Worm (Caenorhabditis elegans): Measurements from ENCODE around the gene ipla-3.

Gene ipla-3

DNA sequence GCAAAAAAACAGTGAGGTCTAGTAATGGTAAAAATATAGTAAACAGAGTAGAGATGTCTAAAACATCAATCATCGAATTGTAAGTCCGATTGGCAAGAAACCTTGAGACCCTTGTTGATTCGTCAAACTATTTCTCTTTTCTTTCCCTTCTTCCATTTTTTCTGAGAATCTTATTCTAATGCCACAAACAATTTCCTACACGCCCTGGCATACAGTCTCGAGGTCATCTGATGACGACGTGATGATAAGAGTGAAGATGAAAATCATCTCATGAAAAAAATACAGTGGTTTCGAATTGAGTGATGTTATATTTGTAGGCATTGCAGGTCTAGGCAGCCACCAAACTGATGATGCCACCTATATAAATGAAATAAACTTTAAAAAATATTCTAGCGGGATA lies 36.2 kb downstream of the ipla-3 start:
- TF ChIP-seq flh-1 (GFP tag; optimal IDR thresholded peaks at IDR 0.05) (no peak), pha-4 (tag; optimal IDR thresholded peaks at IDR 0.05) (no peak), tbx-8 (GFP tag; optimal IDR thresholded peaks at IDR 0.05) (no peak), ces-1 (GFP tag; optimal IDR thresholded peaks at IDR 0.05) (no peak), zip-8 (tag; optimal IDR thresholded peaks at IDR 0.05) (no peak), nhr-12 (tag; optimal IDR thresholded peaks at IDR 0.05) (no peak), sem-2 (GFP tag; optimal IDR thresholded peaks at IDR 0.05) (no peak), nhr-237 (tag; optimal IDR thresholded peaks at IDR 0.05) (no peak), sptf-1 (tag; optimal IDR thresholded peaks at IDR 0.05) (no peak)

DNA sequence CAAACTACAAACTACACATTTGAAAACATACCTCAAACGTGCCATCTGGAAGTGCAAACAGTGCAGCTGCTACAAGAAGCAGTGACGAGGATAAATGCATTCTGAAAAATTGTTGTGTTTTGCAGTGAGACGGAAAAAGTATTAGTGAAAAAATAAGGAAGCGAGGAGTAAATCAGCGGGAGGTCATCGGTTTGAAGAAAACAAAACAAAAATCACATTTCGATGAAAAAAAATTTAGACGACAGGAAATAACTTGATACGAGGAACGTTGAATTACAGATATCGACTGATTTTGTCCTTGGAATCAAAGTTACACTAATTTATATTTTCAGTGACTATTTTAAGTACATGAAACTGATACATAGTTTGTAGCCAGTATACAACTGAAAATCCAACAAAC lies 37.5 kb downstream of the ipla-3 start, which contains the start of gene F53F8.4:
Gene F53F8.4 (minus strand): TSS at position 101 of the 400 bp plus-strand sequence.
- TF ChIP-seq elt-1 (tag; optimal IDR thresholded peaks at IDR 0.05; ENCODE audit: borderline replicate concordance, insufficient read depth) (no peak), ceh-43 (GFP tag; optimal IDR thresholded peaks at IDR 0.05) (no peak), drap-1 (GFP tag; optimal IDR thresholded peaks at IDR 0.05) (no peak), tbx-8 (GFP tag; optimal IDR thresholded peaks at IDR 0.05) (no peak), elt-3 (tag; optimal IDR thresholded peaks at IDR 0.05) (no peak), lsy-2 (tag; optimal IDR thresholded peaks at IDR 0.05) (no peak), snpc-4 (tag; optimal IDR thresholded peaks at IDR 0.05) (no peak), M03D4.4 (tag; optimal IDR thresholded peaks at IDR 0.05) (no peak), unc-39 (tag; optimal IDR thresholded peaks at IDR 0.05) (no peak), zip-8 (tag; optimal IDR thresholded peaks at IDR 0.05) (no peak), unc-120 (tag; optimal IDR thresholded peaks at IDR 0.05; ENCODE audit: poor library complexity, severe bottlenecking) (no peak), nhr-12 (tag; optimal IDR thresholded peaks at IDR 0.05) (no peak), unc-62 (GFP tag; optimal IDR thresholded peaks at IDR 0.05) (no peak), lin-13 (tag; optimal IDR thresholded peaks at IDR 0.05) (no peak), ham-2 (GFP tag; optimal IDR thresholded peaks at IDR 0.05) (no peak)

DNA sequence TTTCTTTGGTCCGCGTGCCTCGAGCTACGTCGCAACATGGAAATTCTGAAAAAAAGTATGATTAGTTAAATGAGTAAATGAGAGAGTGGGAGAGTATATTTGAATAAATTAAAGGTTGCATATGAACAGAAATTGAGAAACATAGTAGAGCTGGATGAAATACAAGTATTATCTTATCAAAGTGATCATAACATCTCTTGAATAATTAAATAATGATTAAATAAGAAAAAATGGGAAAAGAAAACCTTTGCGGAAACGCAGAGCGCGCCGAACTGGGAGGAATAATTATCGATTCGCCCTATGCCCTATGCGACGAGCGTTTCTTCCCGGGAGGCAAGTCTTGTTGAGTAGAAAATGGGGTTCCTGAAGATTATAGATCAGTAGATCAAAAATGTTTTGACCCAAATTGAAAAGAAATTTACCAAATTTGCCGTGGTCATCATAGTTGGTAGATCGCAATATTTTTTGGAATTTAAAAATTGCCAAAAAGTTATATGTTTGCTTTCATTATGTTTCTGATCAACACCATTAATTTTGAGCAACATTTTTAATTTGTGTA lies 39.5 kb downstream of the ipla-3 start, which contains the start of gene F53F8.3:
Gene F53F8.3 (minus strand): TSS at position 51 of the 559 bp plus-strand sequence.
- TF ChIP-seq mab-5 (tag; optimal IDR thresholded peaks at IDR 0.05) (no peak), ces-1 (GFP tag; optimal IDR thresholded peaks at IDR 0.05) (no peak), pha-4 (tag; optimal IDR thresholded peaks at IDR 0.05) (no peak), ham-2 (GFP tag; optimal IDR thresholded peaks at IDR 0.05) (no peak), ceh-83 (GFP tag; optimal IDR thresholded peaks at IDR 0.05) (no peak), elt-1 (tag; optimal IDR thresholded peaks at IDR 0.05; ENCODE audit: borderline replicate concordance, insufficient read depth) (no peak), blmp-1 (tag; optimal IDR thresholded peaks at IDR 0.05) (no peak), nhr-76 (tag; optimal IDR thresholded peaks at IDR 0.05) (no peak), unc-120 (tag; optimal IDR thresholded peaks at IDR 0.05; ENCODE audit: poor library complexity, severe bottlenecking) (no peak), nhr-237 (tag; optimal IDR thresholded peaks at IDR 0.05) (no peak), unc-39 (tag; optimal IDR thresholded peaks at IDR 0.05) (no peak), lin-32 (GFP tag; optimal IDR thresholded peaks at IDR 0.05) (no peak), lsy-2 (tag; optimal IDR thresholded peaks at IDR 0.05) (no peak), ztf-11 (tag; optimal IDR thresholded peaks at IDR 0.05) (no peak)

DNA sequence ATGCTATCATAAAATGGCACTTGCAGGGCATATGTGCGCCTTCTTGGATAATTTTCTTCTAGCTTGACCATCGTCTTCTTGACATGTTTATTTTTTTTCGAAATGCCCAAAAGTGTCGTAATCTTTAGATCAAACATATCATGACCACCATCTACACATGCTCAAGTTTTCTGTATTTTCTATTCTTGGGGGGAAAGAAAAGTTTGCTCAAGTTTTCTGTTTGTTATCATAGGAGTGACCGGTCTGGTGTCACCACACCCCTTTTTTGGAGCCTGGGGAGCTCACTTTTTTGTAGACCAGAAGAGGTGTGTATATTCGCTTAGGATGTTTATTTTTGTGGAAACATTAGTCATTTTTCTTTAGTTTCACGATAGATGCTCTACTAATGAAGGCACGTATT lies 43.7 kb downstream of the ipla-3 start, which contains the start of gene klf-2:
Gene klf-2 (plus strand): TSS at position 301 of the 400 bp plus-strand sequence.
- TF ChIP-seq ceh-43 (GFP tag; optimal IDR thresholded peaks at IDR 0.05) = no peak
- no peak for TF ChIP-seq elt-1 (tag; optimal IDR thresholded peaks at IDR 0.05; ENCODE audit: borderline replicate concordance, insufficient read depth)
- TF ChIP-seq flh-1 (GFP tag; optimal IDR thresholded peaks at IDR 0.05) = no peak
- no peak for TF ChIP-seq sem-2 (GFP tag; optimal IDR thresholded peaks at IDR 0.05)
- TF ChIP-seq pha-4 (tag; optimal IDR thresholded peaks at IDR 0.05) = no peak
- TF ChIP-seq mls-2 (tag; optimal IDR thresholded peaks at IDR 0.05) = no peak
- TF ChIP-seq ztf-11 (tag; optimal IDR thresholded peaks at IDR 0.05) = no peak
- TF ChIP-seq nhr-2 (tag; optimal IDR thresholded peaks at IDR 0.05) = no peak

DNA sequence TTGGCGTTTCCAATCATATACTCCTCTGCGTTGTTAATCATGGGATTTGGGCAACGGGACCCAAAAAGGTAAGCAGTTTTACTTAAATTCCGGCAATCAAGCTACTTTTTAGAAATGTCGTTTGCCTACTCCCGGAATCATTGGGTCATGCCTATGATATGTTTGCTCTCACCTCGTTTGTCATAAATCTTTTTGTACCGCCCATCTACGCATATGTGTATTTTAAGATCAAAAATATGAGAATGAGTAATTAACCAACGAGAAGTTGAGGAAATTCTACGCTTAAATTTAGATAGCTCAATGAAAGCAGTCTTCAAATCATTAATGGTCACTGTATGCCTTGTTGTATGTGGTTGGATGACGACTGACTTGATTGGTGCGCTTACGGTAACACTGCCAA lies 46.8 kb downstream of the ipla-3 start:
- TF ChIP-seq snpc-4 (tag; optimal IDR thresholded peaks at IDR 0.05) (no peak), unc-120 (tag; optimal IDR thresholded peaks at IDR 0.05; ENCODE audit: poor library complexity, severe bottlenecking) (no peak), mls-2 (tag; optimal IDR thresholded peaks at IDR 0.05) (no peak), bed-3 (GFP tag; optimal IDR thresholded peaks at IDR 0.05) (no peak), flh-1 (GFP tag; optimal IDR thresholded peaks at IDR 0.05) (no peak), nhr-2 (tag; optimal IDR thresholded peaks at IDR 0.05) (no peak), pha-4 (tag; optimal IDR thresholded peaks at IDR 0.05) (no peak), nhr-76 (tag; optimal IDR thresholded peaks at IDR 0.05) (no peak), unc-62 (GFP tag; optimal IDR thresholded peaks at IDR 0.05) (no peak), elt-3 (tag; optimal IDR thresholded peaks at IDR 0.05) (no peak), lin-32 (GFP tag; optimal IDR thresholded peaks at IDR 0.05) (no peak), hlh-1 (tag; optimal IDR thresholded peaks at IDR 0.05) (no peak), ces-1 (GFP tag; optimal IDR thresholded peaks at IDR 0.05) (no peak), ceh-39 (tag; optimal IDR thresholded peaks at IDR 0.05) (no peak), blmp-1 (tag; optimal IDR thresholded peaks at IDR 0.05) (no peak), nhr-237 (tag; optimal IDR thresholded peaks at IDR 0.05) (no peak), M03D4.4 (tag; optimal IDR thresholded peaks at IDR 0.05) (no peak)

All from whole organism, mixed stage, embryonic.